Worm (Caenorhabditis elegans): ENCODE data around the gene F01G10.6.

F01G10.6 gene

ce11 chrIV:10206182-10206581 is 21.3 kb downstream of the F01G10.6 start, which contains the start of gene K04D7.6:
Gene K04D7.6 (minus strand): TSS chrIV:10206282.
- TF ChIP-seq mxl-1 (tag; optimal IDR thresholded peaks at IDR 0.05) = no peak
- no peak for TF ChIP-seq snpc-1.1 (tag; optimal IDR thresholded peaks at IDR 0.05; ENCODE audit: insufficient read depth)
- TF ChIP-seq lag-1 (GFP tag; IDR thresholded peaks at IDR 0.05) = no peak
- no peak for TF ChIP-seq F33H1.4 (GFP tag; IDR thresholded peaks at IDR 0.05)
- no peak for TF ChIP-seq zfh-2 (GFP tag; conservative IDR thresholded peaks at IDR 0.05)

ce11 chrIV:10197317-10197867 is 30.0 kb downstream of the F01G10.6 start, which contains the start of gene gon-4:
Gene gon-4 (plus strand): TSS chrIV:10197817.
- TF ChIP-seq snpc-1.1 (tag; optimal IDR thresholded peaks at IDR 0.05; ENCODE audit: insufficient read depth) = no peak
- peak; percentile 59 for TF ChIP-seq lsl-1 (GFP tag; optimal IDR thresholded peaks at IDR 0.05)
- TF ChIP-seq snpc-3.4 (tag; optimal IDR thresholded peaks at IDR 0.05) = no peak
- TF ChIP-seq lin-40 (tag; optimal IDR thresholded peaks at IDR 0.05) = no peak
- TF ChIP-seq unc-130 (GFP tag; optimal IDR thresholded peaks at IDR 0.05) = peak; percentile 18
- TF ChIP-seq F57A8.1 (GFP tag; optimal IDR thresholded peaks at IDR 0.05) = no peak
- TF ChIP-seq nfya-1 (tag; optimal IDR thresholded peaks at IDR 0.05; ENCODE audit: borderline replicate concordance, insufficient read depth) = no peak
- no peak for TF ChIP-seq him-1 (tag; optimal IDR thresholded peaks at IDR 0.05)
- TF ChIP-seq repo-1 (tag; optimal IDR thresholded peaks at IDR 0.05) = no peak
- no peak for TF ChIP-seq ztf-6 (GFP tag; IDR thresholded peaks at IDR 0.05)
- TF ChIP-seq mcd-1 (GFP tag; IDR thresholded peaks at IDR 0.05) = peak; percentile 42; the same call in 1 of the 2 replicates
- TF ChIP-seq atf-7 (tag; optimal IDR thresholded peaks at IDR 0.05) = no peak
- TF ChIP-seq fkh-3 (tag; optimal IDR thresholded peaks at IDR 0.05) = no peak
- no peak for TF ChIP-seq cebp-1 (GFP tag; IDR thresholded peaks at IDR 0.05)
- TF ChIP-seq cebp-1 (tag; optimal IDR thresholded peaks at IDR 0.05) = no peak
- peak; percentile 16 for TF ChIP-seq ceh-27 (GFP tag; optimal IDR thresholded peaks at IDR 0.05)
- peak; percentile 41 for TF ChIP-seq attf-5 (GFP tag; optimal IDR thresholded peaks at IDR 0.05)
- TF ChIP-seq gei-17 (GFP tag; optimal IDR thresholded peaks at IDR 0.05) = no peak
- no peak for TF ChIP-seq Y67H2A.10 (GFP tag; conservative IDR thresholded peaks at IDR 0.05)
- TF ChIP-seq lir-1 (GFP tag; conservative IDR thresholded peaks at IDR 0.05) = no peak

ce11 chrIV:10194345-10194744 is 33.1 kb downstream of the F01G10.6 start, which contains the start of gene ptrg-1:
Gene ptrg-1 (minus strand): TSS chrIV:10194445.
- no peak for TF ChIP-seq lsy-27 (tag; optimal IDR thresholded peaks at IDR 0.05; ENCODE audit: borderline replicate concordance, insufficient read depth)
- no peak for TF ChIP-seq nfya-2 (GFP tag; IDR thresholded peaks at IDR 0.05)
- no peak for TF ChIP-seq F39B2.1 (GFP tag; IDR thresholded peaks at IDR 0.05)
- TF ChIP-seq bed-1 (GFP tag; IDR thresholded peaks at IDR 0.05) = no peak
- no peak for TF ChIP-seq hlh-12 (tag; optimal IDR thresholded peaks at IDR 0.05)
- TF ChIP-seq ceh-91 (GFP tag; IDR thresholded peaks at IDR 0.05) = no peak
- TF ChIP-seq K11D2.4 (GFP tag; IDR thresholded peaks at IDR 0.05) = no peak
- no peak for TF ChIP-seq ztf-22 (GFP tag; optimal IDR thresholded peaks at IDR 0.05)
- no peak for TF ChIP-seq egrh-3 (GFP tag; IDR thresholded peaks at IDR 0.05)
- TF ChIP-seq ceh-40 (GFP tag; IDR thresholded peaks at IDR 0.05) = no peak
- no peak for TF ChIP-seq hsf-1 (GFP tag; IDR thresholded peaks at IDR 0.05)
- TF ChIP-seq attf-6 (GFP tag; IDR thresholded peaks at IDR 0.05) = no peak
- TF ChIP-seq F37B4.10 (GFP tag; IDR thresholded peaks at IDR 0.05) = no peak
- no peak for TF ChIP-seq mcd-1 (GFP tag; IDR thresholded peaks at IDR 0.05)
- TF ChIP-seq Y67H2A.10 (GFP tag; conservative IDR thresholded peaks at IDR 0.05) = no peak

Measured in whole organism, young adult.